Fruit fly (Drosophila melanogaster): ENCODE results near the gene CG2258.

CG2258 gene

DNA sequence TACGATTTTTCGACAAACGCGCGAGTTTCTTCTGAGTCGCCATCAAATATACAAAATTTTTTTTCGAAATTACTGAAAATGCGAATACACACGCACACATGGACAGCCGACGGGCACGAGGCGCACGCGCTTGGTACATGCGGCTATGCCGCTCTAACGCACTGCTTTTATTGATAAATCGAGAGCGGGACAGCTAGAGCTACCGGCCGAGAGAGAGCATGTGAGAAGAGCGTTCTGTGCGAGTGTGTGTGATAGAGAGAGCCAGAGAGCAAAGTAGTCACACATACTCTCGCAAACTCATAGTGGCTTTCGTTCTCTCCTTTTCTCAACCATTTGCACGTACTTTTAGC, 41.0 kb downstream of the CG2258 start (continued):
- no peak for TF ChIP-seq CG31388 (GFP tag; optimal IDR thresholded peaks at IDR 0.05)
- no peak for TF ChIP-seq Meics (GFP tag; optimal IDR thresholded peaks at IDR 0.05)
- TF ChIP-seq CG4820 (GFP tag; optimal IDR thresholded peaks at IDR 0.05), result no peak
- TF ChIP-seq ftz-f1 (GFP tag; optimal IDR thresholded peaks at IDR 0.05), result no peak
- TF ChIP-seq chm (GFP tag; IDR thresholded peaks at IDR 0.05), result 0 out of 2 replicates have a peak, but pooled peaks have one; percentile 22
- TF ChIP-seq CG11093 (GFP tag; IDR thresholded peaks at IDR 0.05), result no peak
- no peak for TF ChIP-seq MTF-1 (GFP tag; optimal IDR thresholded peaks at IDR 0.05; ENCODE audit: borderline replicate concordance)
- no peak for TF ChIP-seq repo (GFP tag; optimal IDR thresholded peaks at IDR 0.05)
- TF ChIP-seq CG7839 (tag; optimal IDR thresholded peaks at IDR 0.05), result no peak
- no peak for TF ChIP-seq inv (GFP tag; IDR thresholded peaks at IDR 0.05; ENCODE audit: partially characterized antibody)
- no peak for TF ChIP-seq CG3281 (GFP tag; optimal IDR thresholded peaks at IDR 0.05)
- TF ChIP-seq gt (GFP tag; IDR thresholded peaks at IDR 0.05), result no peak
- TF ChIP-seq grn (GFP tag; optimal IDR thresholded peaks at IDR 0.05), result no peak
- peak; percentile 75 for TF ChIP-seq rib (GFP tag; IDR thresholded peaks at IDR 0.05)
- no peak for TF ChIP-seq Lpt (GFP tag; optimal IDR thresholded peaks at IDR 0.05)
- no peak for TF ChIP-seq CG1024 (GFP tag; IDR thresholded peaks at IDR 0.05)
- TF ChIP-seq CG8765 (GFP tag; IDR thresholded peaks at IDR 0.05), result no peak
- no peak for TF ChIP-seq nau (GFP tag; optimal IDR thresholded peaks at IDR 0.05)
- TF ChIP-seq Pdp1 (GFP tag; optimal IDR thresholded peaks at IDR 0.05), result no peak
- TF ChIP-seq CG30020 (tag; optimal IDR thresholded peaks at IDR 0.05), result no peak
- no peak for TF ChIP-seq trem (tag; optimal IDR thresholded peaks at IDR 0.05)
- TF ChIP-seq Max (GFP tag; optimal IDR thresholded peaks at IDR 0.05), result peak; percentile 35
- TF ChIP-seq Deaf1 (tag; optimal IDR thresholded peaks at IDR 0.05), result peak; percentile 41
- no peak for TF ChIP-seq CG4424 (GFP tag; optimal IDR thresholded peaks at IDR 0.05)
- no peak for TF ChIP-seq Hsf (GFP tag; optimal IDR thresholded peaks at IDR 0.05)
- no peak for TF ChIP-seq CG8944 (GFP tag; optimal IDR thresholded peaks at IDR 0.05)
- TF ChIP-seq Med (GFP tag), result peak; percentile 65
- TF ChIP-seq CG10147 (GFP tag; optimal IDR thresholded peaks at IDR 0.05), result no peak
- TF ChIP-seq CG2116 (GFP tag; optimal IDR thresholded peaks at IDR 0.05), result no peak
- no peak for TF ChIP-seq CG17385 (GFP tag; optimal IDR thresholded peaks at IDR 0.05)
- TF ChIP-seq CG11723 (GFP tag; optimal IDR thresholded peaks at IDR 0.05), result no peak
- peak; percentile 30 for TF ChIP-seq fd102C (GFP tag; optimal IDR thresholded peaks at IDR 0.05)
- no peak for TF ChIP-seq Awh (GFP tag; IDR thresholded peaks at IDR 0.05)
- no peak for TF ChIP-seq Rfx (GFP tag; IDR thresholded peaks at IDR 0.05)
- TF ChIP-seq Jarid2 (GFP tag; optimal IDR thresholded peaks at IDR 0.05), result no peak
- peak; percentile 47 for TF ChIP-seq abd-A (tag; optimal IDR thresholded peaks at IDR 0.05)
- no peak for TF ChIP-seq CG18476 (GFP tag; optimal IDR thresholded peaks at IDR 0.05)
- TF ChIP-seq ranshi (GFP tag; IDR thresholded peaks at IDR 0.05), result no peak
- no peak for TF ChIP-seq CG12104 (GFP tag; optimal IDR thresholded peaks at IDR 0.05)
- no peak for TF ChIP-seq gem (tag; optimal IDR thresholded peaks at IDR 0.05)
- no peak for TF ChIP-seq CG10979 (tag; optimal IDR thresholded peaks at IDR 0.05)
- TF ChIP-seq CG34422 (GFP tag; IDR thresholded peaks at IDR 0.05), result peak; percentile 22; the same call in 1 of the 3 replicates
- peak; percentile 28 for TF ChIP-seq D19A (tag; optimal IDR thresholded peaks at IDR 0.05)
- no peak for TF ChIP-seq mam (GFP tag; optimal IDR thresholded peaks at IDR 0.05)
- TF ChIP-seq otp (GFP tag; IDR thresholded peaks at IDR 0.05), result no peak
- no peak for TF ChIP-seq CG8924 (tag; optimal IDR thresholded peaks at IDR 0.05)
- no peak for TF ChIP-seq en (GFP tag; optimal IDR thresholded peaks at IDR 0.05)
- no peak for TF ChIP-seq CG16815 (GFP tag; optimal IDR thresholded peaks at IDR 0.05)
- no peak for TF ChIP-seq Drgx (GFP tag; IDR thresholded peaks at IDR 0.05)
- no peak for TF ChIP-seq scrt (GFP tag; optimal IDR thresholded peaks at IDR 0.05)
- no peak for TF ChIP-seq Six4 (GFP tag; optimal IDR thresholded peaks at IDR 0.05)
- no peak for TF ChIP-seq insv (GFP tag; optimal IDR thresholded peaks at IDR 0.05)

Data from whole organism, embryonic.